Worm (Caenorhabditis elegans) whole organism, late embryonic: Measurements from ENCODE around the gene gid-2.

Experiments used
- C08G9.2 ChIP-seq: sonication (generic microtip); optimal IDR thresholded peaks from 2 replicates; lab custom pipeline; 2016; ENCODE audit warnings: mild to moderate bottlenecking, missing genetic modification characterization, moderate library complexity, missing compliant biosample characterization
- C38D4.7 ChIP-seq: fragments of 200-800 bp; sonication (Bioruptor generic); optimal IDR thresholded peaks from 2 replicates; lab custom pipeline; 2018; ENCODE audit warnings: mild to moderate bottlenecking, missing genetic modification characterization, moderate library complexity, missing compliant biosample characterization
- F13H6.1 ChIP-seq: sonication (generic microtip); optimal IDR thresholded peaks from 2 replicates; lab custom pipeline; 2016; ENCODE audit warnings: missing genetic modification characterization, missing compliant biosample characterization
- K09A11.1 ChIP-seq: sonication (generic microtip); optimal IDR thresholded peaks from 2 replicates; lab custom pipeline; 2017; ENCODE audit warnings: antibody characterized with exemption, mild to moderate bottlenecking, missing genetic modification characterization, missing compliant biosample characterization; ENCODE audit not compliant: insufficient read depth
- T23F11.4 ChIP-seq: fragments of 200-800 bp; sonication (Bioruptor generic); optimal IDR thresholded peaks from 2 replicates; lab custom pipeline; 2018; ENCODE audit warnings: mild to moderate bottlenecking, missing genetic modification characterization, missing compliant biosample characterization
- Y22D7AL.16 ChIP-seq: sonication (generic microtip); optimal IDR thresholded peaks from 2 replicates; lab custom pipeline; 2016; ENCODE audit warnings: missing genetic modification characterization, missing compliant biosample characterization
- ahr-1 ChIP-seq: sonication (generic microtip); optimal IDR thresholded peaks from 2 replicates; lab custom pipeline; 2016; ENCODE audit warnings: missing genetic modification characterization, missing compliant biosample characterization
- ama-1 ChIP-seq: fragments of 150-350 bp; optimal IDR thresholded peaks from 2 replicates; lab custom pipeline; 2014
- ceh-14 ChIP-seq: sonication (generic microtip); optimal IDR thresholded peaks from 2 replicates; lab custom pipeline; 2016; ENCODE audit warnings: missing genotype, missing genetic modification characterization, missing compliant biosample characterization
- ceh-18 ChIP-seq: sonication (generic microtip); optimal IDR thresholded peaks from 2 replicates; lab custom pipeline; 2016; ENCODE audit warnings: missing genetic modification characterization, missing compliant biosample characterization
- ceh-19 ChIP-seq: fragments of 200-800 bp; sonication (Bioruptor generic); optimal IDR thresholded peaks from 2 replicates; lab custom pipeline; 2018; ENCODE audit warnings: mild to moderate bottlenecking, missing genetic modification characterization, missing compliant biosample characterization
- ceh-22 ChIP-seq: sonication (generic microtip); optimal IDR thresholded peaks from 2 replicates; lab custom pipeline; 2017; ENCODE audit warnings: missing biosample characterization, missing genetic modification characterization
- ceh-31 ChIP-seq: sonication (generic microtip); optimal IDR thresholded peaks from 2 replicates; lab custom pipeline; 2016; ENCODE audit warnings: missing genetic modification characterization, missing compliant biosample characterization
- ceh-45 ChIP-seq: fragments of 200-800 bp; sonication (Bioruptor generic); IDR thresholded peaks from 2 replicates; pipeline ENCODE4 v1.3.6; 2022; ENCODE audit warnings: missing genetic modification reagents, missing genetic modification characterization, missing compliant biosample characterization
- ceh-48 ChIP-seq: sonication (generic microtip); optimal IDR thresholded peaks from 2 replicates; lab custom pipeline; 2016; ENCODE audit warnings: missing genetic modification characterization, inconsistent platforms, missing compliant biosample characterization
- ceh-9 ChIP-seq: sonication (generic microtip); optimal IDR thresholded peaks from 2 replicates; lab custom pipeline; 2016; ENCODE audit warnings: mild to moderate bottlenecking, missing genetic modification characterization, inconsistent platforms, missing compliant biosample characterization
- dmd-4 ChIP-seq: sonication (generic microtip); optimal IDR thresholded peaks from 2 replicates; lab custom pipeline; 2016; ENCODE audit warnings: borderline replicate concordance, missing genetic modification characterization, missing compliant biosample characterization
- elt-2 ChIP-seq: sonication (generic microtip); optimal IDR thresholded peaks from 2 replicates; lab custom pipeline; 2016; ENCODE audit warnings: missing genetic modification reagents, missing genetic modification characterization, missing compliant biosample characterization
- ets-4 ChIP-seq: sonication (generic microtip); optimal IDR thresholded peaks from 2 replicates; lab custom pipeline; 2016; ENCODE audit warnings: missing genetic modification characterization, missing compliant biosample characterization
- eyg-1 ChIP-seq: sonication (generic microtip); optimal IDR thresholded peaks from 2 replicates; lab custom pipeline; 2016; ENCODE audit warnings: missing genotype, missing genetic modification characterization, missing compliant biosample characterization
- fax-1 ChIP-seq: sonication (generic microtip); optimal IDR thresholded peaks from 2 replicates; lab custom pipeline; 2016; ENCODE audit warnings: missing genotype, missing genetic modification characterization, missing compliant biosample characterization
- fkh-10 ChIP-seq: fragments of 150-350 bp; optimal IDR thresholded peaks from 2 replicates; lab custom pipeline; 2014; ENCODE audit warnings: missing biosample characterization, missing genetic modification reagents, missing genetic modification characterization
- fkh-6 ChIP-seq: sonication (generic microtip); optimal IDR thresholded peaks from 2 replicates; lab custom pipeline; 2016; ENCODE audit warnings: missing genetic modification characterization, missing compliant biosample characterization
- hlh-13 ChIP-seq: fragments of 200-800 bp; sonication (Bioruptor generic); optimal IDR thresholded peaks from 2 replicates; lab custom pipeline; 2018; ENCODE audit warnings: mild to moderate bottlenecking, missing genetic modification characterization, missing compliant biosample characterization
- hlh-30 ChIP-seq: sonication (generic microtip); optimal IDR thresholded peaks from 2 replicates; lab custom pipeline; 2017; ENCODE audit warnings: antibody characterized with exemption, missing genetic modification characterization, missing compliant biosample characterization; ENCODE audit not compliant: insufficient read depth
- hlh-6 ChIP-seq: sonication (generic microtip); optimal IDR thresholded peaks from 2 replicates; lab custom pipeline; 2016; ENCODE audit warnings: missing genotype, missing genetic modification characterization, missing compliant biosample characterization
- mec-3 ChIP-seq: sonication (generic microtip); optimal IDR thresholded peaks from 2 replicates; lab custom pipeline; 2016; ENCODE audit warnings: borderline replicate concordance, missing genetic modification characterization, missing compliant biosample characterization
- nfya-1 ChIP-seq: sonication (generic microtip); optimal IDR thresholded peaks from 2 replicates; lab custom pipeline; 2017; ENCODE audit warnings: missing genetic modification characterization, mild to moderate bottlenecking, missing compliant biosample characterization, antibody characterized with exemption, moderate library complexity
- nhr-11 ChIP-seq: fragments of 150-350 bp; optimal IDR thresholded peaks from 2 replicates; lab custom pipeline; 2014; ENCODE audit warnings: missing biosample characterization, missing genetic modification characterization
- nhr-232 ChIP-seq: sonication (generic microtip); optimal IDR thresholded peaks from 2 replicates; lab custom pipeline; 2016; ENCODE audit warnings: missing genetic modification characterization, missing compliant biosample characterization
- odd-2 ChIP-seq: sonication (generic microtip); optimal IDR thresholded peaks from 2 replicates; lab custom pipeline; 2017; ENCODE audit warnings: antibody characterized with exemption, mild to moderate bottlenecking, missing genetic modification characterization, missing compliant biosample characterization
- pag-3 ChIP-seq: sonication (generic microtip); optimal IDR thresholded peaks from 2 replicates; lab custom pipeline; 2016; ENCODE audit warnings: missing compliant biosample characterization, missing genetic modification characterization, borderline replicate concordance
- pha-2 ChIP-seq: sonication (generic microtip); optimal IDR thresholded peaks from 2 replicates; lab custom pipeline; 2017; ENCODE audit warnings: mild to moderate bottlenecking, missing genetic modification characterization, missing compliant biosample characterization
- pha-4 ChIP-seq: fragments of 150-350 bp; optimal IDR thresholded peaks from 2 replicates; lab custom pipeline; 2018; ENCODE audit warnings: missing biosample characterization, missing genetic modification reagents, missing genetic modification characterization
- pqm-1 ChIP-seq: sonication (generic microtip); optimal IDR thresholded peaks from 2 replicates; lab custom pipeline; 2016; ENCODE audit warnings: missing genetic modification characterization, missing compliant biosample characterization
- pros-1 ChIP-seq: fragments of 150-350 bp; optimal IDR thresholded peaks from 2 replicates; lab custom pipeline; 2014; ENCODE audit warnings: missing biosample characterization, missing genetic modification reagents, missing genetic modification characterization
- sdc-2 ChIP-seq: sonication (generic microtip); optimal IDR thresholded peaks from 2 replicates; lab custom pipeline; 2016; ENCODE audit warnings: missing genotype, missing genetic modification characterization, missing compliant biosample characterization
- sox-2 ChIP-seq: fragments of 200-800 bp; sonication (Bioruptor generic); IDR thresholded peaks from 2 replicates; pipeline ENCODE4 v1.3.6; 2022; ENCODE audit warnings: missing genetic modification reagents, missing genetic modification characterization, missing compliant biosample characterization
- syd-9 ChIP-seq: sonication (generic microtip); optimal IDR thresholded peaks from 2 replicates; lab custom pipeline; 2016; ENCODE audit warnings: mild to moderate bottlenecking, missing genetic modification characterization, moderate library complexity, missing compliant biosample characterization
- tbx-2 ChIP-seq: sonication (generic microtip); optimal IDR thresholded peaks from 2 replicates; lab custom pipeline; 2016; ENCODE audit warnings: missing genetic modification characterization, missing compliant biosample characterization
- unc-3 ChIP-seq, 2 experiments: fragments of 200-800 bp in 1 of 2; sonication (Bioruptor generic) in 1 of 2; sonication (generic microtip) in 1 of 2; conservative IDR thresholded peaks in 1 of 2; optimal IDR thresholded peaks in 1 of 2; 2 replicates each; pipeline versions ENCODE4 v1.3.6 to Lab custom; 2016 to 2022; ENCODE audit warnings: missing compliant biosample characterization in 2 of 2, missing genetic modification characterization in 2 of 2, missing genetic modification reagents in 1 of 2
- unc-42 ChIP-seq: sonication (generic microtip); optimal IDR thresholded peaks from 2 replicates; lab custom pipeline; 2016; ENCODE audit warnings: missing genotype, missing genetic modification characterization, missing compliant biosample characterization
- zip-5 ChIP-seq: sonication (generic microtip); optimal IDR thresholded peaks from 2 replicates; lab custom pipeline; 2016; ENCODE audit warnings: missing genetic modification characterization, missing compliant biosample characterization

gid-2 gene

ce11 chrX:2459793-2460192, 21.0 kb upstream of the gid-2 start, which contains the start of gene fox-1:
fox-1 (minus strand) TSS chrX:2459893.
- no peak for TF ChIP-seq ceh-22 (tag; lab: Kevin White, UChicago)
- peak; percentile 21 for TF ChIP-seq pha-2 (tag; lab: Kevin White, UChicago)
- TF ChIP-seq mec-3 (tag; lab: Kevin White, UChicago) = no peak
- no peak for TF ChIP-seq elt-2
- no peak for TF ChIP-seq ceh-19
- no peak for TF ChIP-seq T23F11.4 (GFP tag; lab: Kevin White, UChicago)
- TF ChIP-seq zip-5 (tag; lab: Kevin White, UChicago) = no peak
- no peak for TF ChIP-seq hlh-6
- peak; percentile 2 for TF ChIP-seq tbx-2 (tag; lab: Kevin White, UChicago)
- TF ChIP-seq K09A11.1 (tag; lab: Kevin White, UChicago) = no peak
- no peak for TF ChIP-seq odd-2
- TF ChIP-seq unc-42 (tag; lab: Kevin White, UChicago) = no peak
- no peak for TF ChIP-seq eyg-1 (tag; lab: Kevin White, UChicago)
- TF ChIP-seq nfya-1 (tag; lab: Kevin White, UChicago) = no peak
- TF ChIP-seq fkh-10 (GFP tag; lab: Kevin White, UChicago) = no peak
- no peak for TF ChIP-seq fax-1

ce11 chrX:2457461-2457860, 18.7 kb upstream of the gid-2 start:
- TF ChIP-seq fax-1 (no peak), ceh-9 (tag; lab: Kevin White, UChicago) (no peak), sdc-2 (tag; lab: Kevin White, UChicago) (no peak), ceh-18 (tag; lab: Kevin White, UChicago) (no peak), ceh-45 (GFP tag; lab: Robert Waterston, UW) (no peak), ets-4 (no peak), C08G9.2 (tag; lab: Kevin White, UChicago) (no peak), ahr-1 (tag; lab: Kevin White, UChicago) (no peak), nfya-1 (tag; lab: Kevin White, UChicago) (no peak), pqm-1 (tag; lab: Kevin White, UChicago) (no peak), dmd-4 (tag; lab: Kevin White, UChicago) (no peak), sox-2 (GFP tag; lab: Robert Waterston, UW) (no peak), F13H6.1 (tag; lab: Kevin White, UChicago) (no peak), pros-1 (no peak), hlh-13 (GFP tag; lab: Kevin White, UChicago) (no peak), odd-2 (no peak), ceh-22 (tag; lab: Kevin White, UChicago) (no peak)

ce11 chrX:2456141-2456540, 17.4 kb upstream of the gid-2 start:
- TF ChIP-seq pag-3 (peak; percentile 10), fkh-10 (GFP tag; lab: Kevin White, UChicago) (no peak), unc-42 (tag; lab: Kevin White, UChicago) (peak; percentile 65)

- TF ChIP-seq unc-3 (GFP tag; conservative IDR thresholded peaks at IDR 0.05; lab: Robert Waterston, UW) (no peak), unc-3 (tag; optimal IDR thresholded peaks at IDR 0.05; lab: Kevin White, UChicago) (no peak), unc-42 (tag; lab: Kevin White, UChicago) (peak; percentile 67), ceh-31 (tag; lab: Kevin White, UChicago) (peak; percentile 50), nhr-232 (tag; lab: Kevin White, UChicago) (no peak), F13H6.1 (tag; lab: Kevin White, UChicago) (no peak), nfya-1 (tag; lab: Kevin White, UChicago) (no peak)
Measured at ce11 chrX:2454914-2455313, 16.2 kb upstream of the gid-2 start.

- no peak for TF ChIP-seq syd-9
- no peak for TF ChIP-seq nhr-232 (tag; lab: Kevin White, UChicago)
- no peak for TF ChIP-seq pros-1
- TF ChIP-seq fkh-6 = no peak
- no peak for TF ChIP-seq Y22D7AL.16 (tag; lab: Kevin White, UChicago)
- TF ChIP-seq fax-1 = no peak
- TF ChIP-seq tbx-2 (tag; lab: Kevin White, UChicago) = peak; percentile 12
- no peak for TF ChIP-seq ceh-14 (tag; lab: Kevin White, UChicago)
- TF ChIP-seq hlh-30 (tag; lab: Kevin White, UChicago) = peak; percentile 6
- no peak for TF ChIP-seq C38D4.7
- no peak for TF ChIP-seq ceh-48
- TF ChIP-seq sdc-2 (tag; lab: Kevin White, UChicago) = no peak
- TF ChIP-seq T23F11.4 (GFP tag; lab: Kevin White, UChicago) = no peak
- TF ChIP-seq fkh-10 (GFP tag; lab: Kevin White, UChicago) = no peak
- TF ChIP-seq ceh-31 (tag; lab: Kevin White, UChicago) = peak; percentile 39
- TF ChIP-seq ahr-1 (tag; lab: Kevin White, UChicago) = no peak
- TF ChIP-seq ama-1 = no peak
- TF ChIP-seq nhr-11 (tag; lab: Kevin White, UChicago) = no peak
- no peak for TF ChIP-seq pha-4 (tag; lab: Kevin White, UChicago)
- no peak for TF ChIP-seq sox-2 (GFP tag; lab: Robert Waterston, UW)
- no peak for TF ChIP-seq C08G9.2 (tag; lab: Kevin White, UChicago)
Measured at ce11 chrX:2452716-2453115, 14.0 kb upstream of the gid-2 start.
